Worm (Caenorhabditis elegans) whole organism, young adult: ENCODE results near the gene Y73B6BL.44.

Experiments used
- F23B12.7 ChIP-seq: sonication (generic microtip); optimal IDR thresholded peaks from 2 replicates; lab custom pipeline; 2017; ENCODE audit warnings: missing genetic modification characterization, mild to moderate bottlenecking, missing compliant biosample characterization, antibody characterized with exemption, moderate library complexity; ENCODE audit not compliant: insufficient read depth
- bed-1 ChIP-seq: fragments of 200-800 bp; sonication (Bioruptor generic); IDR thresholded peaks from 2 replicates; pipeline ENCODE4 v1.3.6; 2022; ENCODE audit warnings: missing genetic modification reagents, missing genetic modification characterization, missing compliant biosample characterization
- ceh-58 ChIP-seq: fragments of 200-800 bp; sonication (Bioruptor generic); IDR thresholded peaks from 2 replicates; pipeline ENCODE4 v1.3.6; 2022; ENCODE audit warnings: missing genetic modification characterization, missing compliant biosample characterization
- mcd-1 ChIP-seq: fragments of 200-800 bp; sonication (Bioruptor generic); IDR thresholded peaks from 2 replicates; pipeline ENCODE4 v1.3.6; 2022; ENCODE audit warnings: missing genetic modification reagents, missing genetic modification characterization, missing compliant biosample characterization
- nhr-80 ChIP-seq: sonication (generic microtip); optimal IDR thresholded peaks from 2 replicates; lab custom pipeline; 2016; ENCODE audit warnings: missing genetic modification characterization, missing compliant biosample characterization
- pha-4 ChIP-seq: fragments of 150-350 bp; sonication (generic microtip); optimal IDR thresholded peaks from 2 replicates; lab custom pipeline; 2014; ENCODE audit warnings: missing biosample characterization, missing genetic modification reagents, missing genetic modification characterization
- ztf-6 ChIP-seq: fragments of 200-800 bp; sonication (Bioruptor generic); IDR thresholded peaks from 2 replicates; pipeline ENCODE4 v1.3.6; 2022; ENCODE audit warnings: missing genetic modification reagents, missing genetic modification characterization, missing compliant biosample characterization

DNA sequence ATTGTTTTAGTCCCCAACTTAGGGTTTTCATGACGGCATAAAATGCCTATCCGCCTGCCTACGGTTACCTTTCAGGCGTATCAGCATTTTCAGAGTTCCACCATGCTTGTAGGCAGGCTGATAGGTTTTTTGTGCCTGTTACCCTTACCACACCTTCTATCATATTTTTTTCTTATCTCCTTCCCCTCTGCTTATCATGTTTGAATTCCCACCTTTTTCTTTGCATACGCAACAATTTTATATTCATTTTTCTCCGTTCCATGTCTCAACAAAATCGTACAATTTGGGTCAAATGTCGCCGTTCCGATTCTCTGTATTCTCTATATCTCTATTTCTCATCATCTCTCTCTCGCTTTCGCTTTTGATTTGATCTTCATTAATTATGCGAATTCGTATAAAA is 26.2 kb downstream of the Y73B6BL.44 start, which contains the start of gene C01G5.9:
- TF ChIP-seq ztf-6 (no peak), nhr-80 (tag; lab: Kevin White, UChicago) (no peak), ceh-58 (GFP tag; lab: Robert Waterston, UW) (no peak), mcd-1 (GFP tag; lab: Robert Waterston, UW) (no peak), bed-1 (no peak), F23B12.7 (tag; lab: Kevin White, UChicago) (no peak), pha-4 (tag; lab: Kevin White, UChicago) (no peak)
